Fruit fly (Drosophila melanogaster) whole organism, pupa: ENCODE results near the gene CG9240.

ENCODE experiments used
- CG10348 ChIP-seq: fragments of 200-800 bp; sonication (Bioruptor generic); IDR thresholded peaks from 2 replicates; pipeline ENCODE4 v1.3.6; 2022; ENCODE audit warnings: missing biosample characterization, missing genetic modification characterization
- CG12605 ChIP-seq: fragments of 200-800 bp; sonication (Bioruptor generic); IDR thresholded peaks from 2 replicates; pipeline ENCODE4 v1.3.6; 2022; ENCODE audit warnings: missing biosample characterization, missing genetic modification characterization
- CG13204 ChIP-seq: fragments of 200-800 bp; sonication (Bioruptor generic); optimal IDR thresholded peaks from 2 replicates; lab custom pipeline; 2018; ENCODE audit warnings: missing biosample characterization, mild to moderate bottlenecking, missing genetic modification characterization, moderate library complexity
- CG14655 ChIP-seq: fragments of 200-800 bp; sonication (Bioruptor generic); optimal IDR thresholded peaks from 3 replicates; lab custom pipeline; 2017; ENCODE audit warnings: mild to moderate bottlenecking, missing biosample characterization, missing genetic modification reagents, missing genetic modification characterization
- CG15710 ChIP-seq: fragments of 200-800 bp; sonication (Bioruptor generic); optimal IDR thresholded peaks from 2 replicates; lab custom pipeline; 2018; ENCODE audit warnings: missing biosample characterization, mild to moderate bottlenecking, missing genetic modification characterization, moderate library complexity
- CG17806 ChIP-seq: fragments of 200-800 bp; sonication (Bioruptor generic); optimal IDR thresholded peaks from 2 replicates; lab custom pipeline; 2018; ENCODE audit warnings: missing biosample characterization, mild to moderate bottlenecking, missing genetic modification characterization, moderate library complexity
- CG32121 ChIP-seq: fragments of 200-800 bp; sonication (Bioruptor generic); IDR thresholded peaks from 2 replicates; pipeline ENCODE4 v1.3.6; 2022; ENCODE audit warnings: missing biosample characterization, missing genetic modification characterization
- CG34367 ChIP-seq: fragments of 200-800 bp; sonication (Bioruptor generic); optimal IDR thresholded peaks from 2 replicates; lab custom pipeline; 2018; ENCODE audit warnings: missing biosample characterization, mild to moderate bottlenecking, missing genetic modification characterization
- CG4496 ChIP-seq: fragments of 200-800 bp; sonication (Bioruptor generic); IDR thresholded peaks from 3 replicates; pipeline ENCODE4 v1.3.6; 2022; ENCODE audit warnings: missing biosample characterization, missing genetic modification characterization
- CG8159 ChIP-seq: fragments of 200-800 bp; sonication (Bioruptor generic); optimal IDR thresholded peaks from 3 replicates; lab custom pipeline; 2018; ENCODE audit warnings: missing biosample characterization, mild to moderate bottlenecking, missing genetic modification characterization, moderate library complexity
- CG8301 ChIP-seq: fragments of 200-800 bp; sonication (Bioruptor generic); optimal IDR thresholded peaks from 2 replicates; lab custom pipeline; 2018; ENCODE audit warnings: missing biosample characterization, mild to moderate bottlenecking, missing genetic modification characterization
- CG9948 ChIP-seq: fragments of 200-800 bp; sonication (Bioruptor generic); optimal IDR thresholded peaks from 2 replicates; lab custom pipeline; 2018; ENCODE audit warnings: missing biosample characterization, mild to moderate bottlenecking, missing genetic modification characterization, moderate library complexity
- D1 ChIP-seq: fragments of 200-800 bp; sonication (Bioruptor generic); optimal IDR thresholded peaks from 2 replicates; lab custom pipeline; 2018; ENCODE audit warnings: missing biosample characterization, mild to moderate bottlenecking, missing genetic modification characterization, moderate library complexity
- EcR ChIP-seq: fragments of 200-800 bp; sonication (Bioruptor generic); optimal IDR thresholded peaks from 3 replicates; lab custom pipeline; 2019; ENCODE audit warnings: missing biosample characterization, missing genetic modification characterization, mild to moderate bottlenecking, moderate library complexity, missing genetic modification reagents
- Ets98B ChIP-seq: fragments of 200-800 bp; sonication (Bioruptor generic); IDR thresholded peaks from 2 replicates; pipeline ENCODE4 v1.3.6; 2022; ENCODE audit warnings: missing biosample characterization, missing genetic modification characterization
- Pif1A ChIP-seq: fragments of 200-800 bp; sonication (Bioruptor generic); optimal IDR thresholded peaks from 3 replicates; lab custom pipeline; 2016; ENCODE audit warnings: missing biosample characterization, missing genetic modification characterization
- Pif1B ChIP-seq: fragments of 200-800 bp; sonication (Bioruptor generic); optimal IDR thresholded peaks from 3 replicates; lab custom pipeline; 2016; ENCODE audit warnings: missing biosample characterization, missing genetic modification characterization
- Snoo ChIP-seq: fragments of 200-800 bp; sonication (Bioruptor generic); optimal IDR thresholded peaks from 3 replicates; lab custom pipeline; 2017; ENCODE audit warnings: missing biosample characterization, mild to moderate bottlenecking, missing genetic modification characterization, inconsistent platforms
- fd96Ca ChIP-seq: fragments of 200-800 bp; sonication (Bioruptor generic); IDR thresholded peaks from 3 replicates; pipeline ENCODE4 v1.3.6; 2022; ENCODE audit warnings: missing biosample characterization, missing genetic modification characterization
- gl ChIP-seq: fragments of 200-800 bp; sonication (Bioruptor generic); optimal IDR thresholded peaks from 2 replicates; lab custom pipeline; 2018; ENCODE audit warnings: missing biosample characterization, mild to moderate bottlenecking, missing genetic modification characterization
- rn ChIP-seq: fragments of 200-800 bp; sonication (Bioruptor generic); IDR thresholded peaks from 2 replicates; pipeline ENCODE4 v1.3.6; 2022; ENCODE audit warnings: missing biosample characterization, missing genetic modification characterization

The CG9240 gene

dm6 chrX:15740288-15740726 lies 39.2 kb upstream of the CG9240 start:
- TF ChIP-seq Snoo (tag; lab: Kevin White, UChicago): peak; percentile 26
- peak; percentile 13 for TF ChIP-seq CG15710 (tag; lab: Kevin White, UChicago)
- TF ChIP-seq gl (tag; lab: Kevin White, UChicago): no peak
- 0 out of 2 replicates have a peak, but pooled peaks have one; percentile 44 for TF ChIP-seq CG12605 (GFP tag; lab: Robert Waterston, UW)
- TF ChIP-seq rn (GFP tag; lab: Robert Waterston, UW): no peak; the same call in 1 of the 2 replicates
- peak; percentile 84 for TF ChIP-seq CG4496 (GFP tag; lab: Robert Waterston, UW)
- peak; percentile 74; the same call in 1 of the 2 replicates for TF ChIP-seq CG32121 (GFP tag; lab: Robert Waterston, UW)
- peak; percentile 45 for TF ChIP-seq Pif1A (GFP tag; lab: Kevin White, UChicago)
- TF ChIP-seq Ets98B (GFP tag; lab: Robert Waterston, UW): peak; percentile 68
- peak; percentile 56 for TF ChIP-seq Pif1B (GFP tag; lab: Kevin White, UChicago)
- TF ChIP-seq CG9948 (tag; lab: Kevin White, UChicago): peak; percentile 44
- peak; percentile 38 for TF ChIP-seq CG8159 (tag; lab: Kevin White, UChicago)
- no peak for TF ChIP-seq CG13204 (GFP tag; lab: Kevin White, UChicago)
- peak; percentile 60 for TF ChIP-seq CG17806 (tag; lab: Kevin White, UChicago)
- TF ChIP-seq fd96Ca (GFP tag; lab: Robert Waterston, UW): peak; percentile 70; the same call in 1 of the 3 replicates
- TF ChIP-seq CG10348: no peak
- no peak for TF ChIP-seq D1 (tag; lab: Kevin White, UChicago)
- peak; percentile 45 for TF ChIP-seq CG8301 (tag; lab: Kevin White, UChicago)
- TF ChIP-seq EcR (GFP tag; lab: Kevin White, UChicago): no peak
- TF ChIP-seq CG34367 (tag; lab: Kevin White, UChicago): no peak
- no peak for TF ChIP-seq CG14655 (GFP tag; lab: Kevin White, UChicago)
- TF ChIP-seq, all 21 proteins: peak for 13

DNA sequence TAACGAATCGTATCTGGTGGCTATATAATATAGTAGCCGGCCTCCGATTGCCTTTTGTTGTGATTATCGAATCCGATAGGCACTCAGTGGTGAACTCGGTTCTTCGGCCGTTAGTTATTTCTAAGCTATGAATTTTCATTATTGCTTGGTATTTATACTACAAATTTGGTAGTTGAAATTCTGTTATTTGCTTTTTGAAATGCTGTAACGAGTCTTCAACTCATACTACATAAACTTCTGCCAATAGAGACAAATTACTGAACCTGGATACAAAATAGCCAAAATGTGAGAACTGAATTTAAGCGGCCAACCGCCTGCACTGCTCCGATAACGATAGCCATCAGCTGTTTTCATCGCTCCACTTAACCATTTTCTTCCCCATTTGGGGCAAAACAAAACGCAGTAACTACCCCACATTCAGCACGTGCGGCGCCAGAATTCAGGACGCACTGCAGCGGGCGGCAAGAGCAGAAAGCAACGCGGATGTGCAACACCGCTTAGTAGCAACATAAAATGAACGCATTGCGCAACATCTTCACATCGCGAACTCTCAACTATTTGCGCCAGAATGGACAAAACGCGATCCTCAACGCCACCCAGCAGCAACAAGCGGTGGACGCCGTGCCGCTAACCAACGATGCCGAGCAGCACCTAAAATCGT lies 38.0 kb upstream of the CG9240 start, which contains the start of the genes CG11679 and CG8206:
Gene CG11679 (minus strand): TSS at position 65 of the 661 bp plus-strand sequence.
Gene CG8206 (plus strand): TSS at position 341 of the 661 bp plus-strand sequence.
- TF ChIP-seq CG32121 (GFP tag; lab: Robert Waterston, UW): peak; percentile 29; the same call in 1 of the 2 replicates
- no peak for TF ChIP-seq CG12605 (GFP tag; lab: Robert Waterston, UW)
- no peak; the same call in 2 of the 3 replicates for TF ChIP-seq fd96Ca (GFP tag; lab: Robert Waterston, UW)
- peak; percentile 1 for TF ChIP-seq EcR (GFP tag; lab: Kevin White, UChicago)
- no peak for TF ChIP-seq CG34367 (tag; lab: Kevin White, UChicago)
- TF ChIP-seq D1 (tag; lab: Kevin White, UChicago): no peak
- no peak for TF ChIP-seq CG10348
- no peak for TF ChIP-seq rn (GFP tag; lab: Robert Waterston, UW)
- peak; percentile 48 for TF ChIP-seq Snoo (tag; lab: Kevin White, UChicago)
- peak; percentile 32 for TF ChIP-seq CG9948 (tag; lab: Kevin White, UChicago)
- peak; percentile 28 for TF ChIP-seq Pif1A (GFP tag; lab: Kevin White, UChicago)
- TF ChIP-seq CG4496 (GFP tag; lab: Robert Waterston, UW): no peak
- TF ChIP-seq CG17806 (tag; lab: Kevin White, UChicago): no peak
- no peak for TF ChIP-seq CG14655 (GFP tag; lab: Kevin White, UChicago)
- TF ChIP-seq CG8159 (tag; lab: Kevin White, UChicago): peak; percentile 47
- TF ChIP-seq CG13204 (GFP tag; lab: Kevin White, UChicago): no peak
- peak; percentile 33 for TF ChIP-seq CG15710 (tag; lab: Kevin White, UChicago)
- no peak for TF ChIP-seq Pif1B (GFP tag; lab: Kevin White, UChicago)
- no peak for TF ChIP-seq Ets98B (GFP tag; lab: Robert Waterston, UW)
- no peak for TF ChIP-seq gl (tag; lab: Kevin White, UChicago)
- peak; percentile 10 for TF ChIP-seq CG8301 (tag; lab: Kevin White, UChicago)

dm6 chrX:15737110-15737509 lies 36.1 kb upstream of the CG9240 start, which contains the start of gene Arp6:
TSS of gene Arp6 (minus strand) at chrX:15737120.
- TF ChIP-seq CG10348: no peak
- TF ChIP-seq rn (GFP tag; lab: Robert Waterston, UW): no peak
- no peak for TF ChIP-seq CG14655 (GFP tag; lab: Kevin White, UChicago)
- TF ChIP-seq CG8159 (tag; lab: Kevin White, UChicago): no peak
- no peak for TF ChIP-seq CG4496 (GFP tag; lab: Robert Waterston, UW)
- no peak for TF ChIP-seq CG8301 (tag; lab: Kevin White, UChicago)
- TF ChIP-seq Snoo (tag; lab: Kevin White, UChicago): no peak
- TF ChIP-seq CG12605 (GFP tag; lab: Robert Waterston, UW): no peak
- TF ChIP-seq D1 (tag; lab: Kevin White, UChicago): no peak
- no peak for TF ChIP-seq fd96Ca (GFP tag; lab: Robert Waterston, UW)
- TF ChIP-seq CG15710 (tag; lab: Kevin White, UChicago): no peak
- no peak for TF ChIP-seq gl (tag; lab: Kevin White, UChicago)
- TF ChIP-seq Pif1A (GFP tag; lab: Kevin White, UChicago): no peak
- no peak for TF ChIP-seq CG13204 (GFP tag; lab: Kevin White, UChicago)
- no peak for TF ChIP-seq Ets98B (GFP tag; lab: Robert Waterston, UW)
- no peak for TF ChIP-seq CG17806 (tag; lab: Kevin White, UChicago)

DNA sequence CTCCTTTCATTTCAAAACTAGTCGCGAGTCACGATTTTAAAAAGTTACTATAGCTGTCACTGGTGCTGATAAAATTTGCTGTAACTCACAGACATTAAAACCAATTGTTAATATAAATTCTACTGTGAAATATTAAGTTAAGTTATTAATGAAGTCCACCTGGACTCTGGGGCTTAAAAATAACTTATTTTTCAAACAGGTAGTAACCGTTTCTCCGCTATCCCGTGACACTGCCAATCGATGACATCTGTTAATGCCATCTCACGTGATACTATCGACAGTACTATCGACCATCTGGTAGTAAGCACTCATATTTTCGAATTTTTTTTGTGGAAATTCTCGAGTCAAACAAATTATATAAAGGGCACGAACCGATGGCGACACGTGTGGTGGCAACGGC lies 32.9 kb upstream of the CG9240 start, which contains the start of the genes CG12379 and MagR:
Gene CG12379 (minus strand): TSS at position 2 of the 400 bp plus-strand sequence.
Gene MagR (plus strand): TSS at position 276 of the 400 bp plus-strand sequence.
- TF ChIP-seq CG17806 (tag; lab: Kevin White, UChicago) (peak; percentile 0), CG8159 (tag; lab: Kevin White, UChicago) (peak; percentile 40), Snoo (tag; lab: Kevin White, UChicago) (peak; percentile 0), CG15710 (tag; lab: Kevin White, UChicago) (peak; percentile 54), CG9948 (tag; lab: Kevin White, UChicago) (peak; percentile 28), CG34367 (tag; lab: Kevin White, UChicago) (no peak), CG8301 (tag; lab: Kevin White, UChicago) (peak; percentile 21), CG32121 (GFP tag; lab: Robert Waterston, UW) (no peak), Ets98B (GFP tag; lab: Robert Waterston, UW) (no peak), CG4496 (GFP tag; lab: Robert Waterston, UW) (peak; percentile 6; the same call in 1 of the 3 replicates)
